Worm (Caenorhabditis elegans) whole organism, mixed stage, embryonic: ENCODE measurements around the gene srv-32.

Experiments used
- bed-3 ChIP-seq: fragments of 200-800 bp; sonication (Bioruptor generic); optimal IDR thresholded peaks from 3 replicates; lab custom pipeline; 2018; ENCODE audit warnings: mild to moderate bottlenecking, missing genetic modification characterization, moderate library complexity, missing compliant biosample characterization
- elt-3 ChIP-seq: fragments of 150-350 bp; optimal IDR thresholded peaks from 2 replicates; lab custom pipeline; 2014; ENCODE audit warnings: missing biosample characterization, missing genetic modification characterization
- lsy-2 ChIP-seq: fragments of 150-350 bp; optimal IDR thresholded peaks from 2 replicates; lab custom pipeline; 2014; ENCODE audit warnings: missing biosample characterization, missing genetic modification characterization
- nhr-76 ChIP-seq: sonication (generic microtip); optimal IDR thresholded peaks from 2 replicates; lab custom pipeline; 2017; ENCODE audit warnings: missing biosample characterization, missing genetic modification characterization
- snpc-4 ChIP-seq: fragments of 150-350 bp; optimal IDR thresholded peaks from 2 replicates; lab custom pipeline; 2014; ENCODE audit warnings: missing biosample characterization, missing genetic modification characterization
- zip-8 ChIP-seq: fragments of 150-350 bp; optimal IDR thresholded peaks from 2 replicates; lab custom pipeline; 2014; ENCODE audit warnings: missing biosample characterization, missing genetic modification characterization

DNA sequence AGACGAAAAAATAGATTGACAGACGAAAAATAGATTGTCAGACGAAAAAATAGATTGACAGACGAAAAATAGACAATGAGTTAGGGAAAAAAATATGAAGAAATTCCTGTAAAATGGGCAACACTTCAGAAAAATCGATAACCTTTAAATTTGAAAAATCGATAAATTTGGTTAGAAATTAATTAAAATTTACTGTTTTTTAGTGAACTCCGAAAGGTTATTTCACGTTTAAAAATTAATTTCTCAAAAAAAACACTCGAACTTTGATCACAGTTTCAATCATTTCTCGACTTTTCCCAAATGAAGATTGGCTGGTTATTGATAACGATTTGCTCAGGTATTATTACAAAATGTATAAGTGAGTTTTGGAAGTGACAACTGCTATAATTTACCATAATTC, 25.4 kb upstream of the srv-32 start, which contains the start of gene csp-2:
- TF ChIP-seq snpc-4 (no peak), nhr-76 (tag; lab: Kevin White, UChicago) (no peak), bed-3 (GFP tag; lab: Kevin White, UChicago) (no peak), zip-8 (tag; lab: Kevin White, UChicago) (no peak), elt-3 (tag; lab: Kevin White, UChicago) (no peak), lsy-2 (tag; lab: Kevin White, UChicago) (no peak)
